Worm (Caenorhabditis elegans) whole organism, mixed stage, embryonic: ENCODE measurements around the gene elt-6.

Experiments
- blmp-1 ChIP-seq: fragments of 150-350 bp; optimal IDR thresholded peaks from 2 replicates; lab custom pipeline; 2014; ENCODE audit warnings: missing biosample characterization, missing genetic modification characterization
- elt-3 ChIP-seq: fragments of 150-350 bp; optimal IDR thresholded peaks from 2 replicates; lab custom pipeline; 2014; ENCODE audit warnings: missing biosample characterization, missing genetic modification characterization
- hlh-1 ChIP-seq: fragments of 150-350 bp; optimal IDR thresholded peaks from 2 replicates; lab custom pipeline; 2014; ENCODE audit warnings: missing biosample characterization, missing genetic modification reagents, missing genetic modification characterization
- lin-13 ChIP-seq: fragments of 150-350 bp; optimal IDR thresholded peaks from 2 replicates; lab custom pipeline; 2014; ENCODE audit warnings: missing biosample characterization, missing genetic modification characterization
- mep-1 ChIP-seq: fragments of 150-350 bp; optimal IDR thresholded peaks from 2 replicates; lab custom pipeline; 2017; ENCODE audit warnings: missing biosample characterization, missing genetic modification reagents, missing genetic modification characterization, inconsistent platforms
- nhr-237 ChIP-seq: fragments of 150-350 bp; optimal IDR thresholded peaks from 2 replicates; lab custom pipeline; 2014; ENCODE audit warnings: missing biosample characterization, missing genetic modification characterization
- pha-4 ChIP-seq: fragments of 150-350 bp; optimal IDR thresholded peaks from 2 replicates; lab custom pipeline; 2018; ENCODE audit warnings: missing biosample characterization, missing genetic modification reagents, missing genetic modification characterization
- sptf-1 ChIP-seq: sonication (generic microtip); optimal IDR thresholded peaks from 2 replicates; lab custom pipeline; 2017; ENCODE audit warnings: mild to moderate bottlenecking, missing genetic modification characterization, moderate library complexity, missing compliant biosample characterization
- ztf-11 ChIP-seq: fragments of 150-350 bp; optimal IDR thresholded peaks from 2 replicates; lab custom pipeline; 2014; ENCODE audit warnings: missing biosample characterization, missing genetic modification characterization

ce11 chrIV:1915549-1915948, 2.2 kb upstream of the elt-6 start:
- no peak for TF ChIP-seq ztf-11 (tag; lab: Kevin White, UChicago)
- TF ChIP-seq pha-4 (tag; lab: Kevin White, UChicago) = no peak
- TF ChIP-seq lin-13 (tag; lab: Kevin White, UChicago) = no peak
- TF ChIP-seq hlh-1 (tag; lab: Kevin White, UChicago) = no peak
- TF ChIP-seq sptf-1 (tag; lab: Kevin White, UChicago) = no peak
- TF ChIP-seq blmp-1 (tag; lab: Kevin White, UChicago) = no peak
- no peak for TF ChIP-seq nhr-237 (tag; lab: Kevin White, UChicago)
- TF ChIP-seq mep-1 = no peak
- TF ChIP-seq elt-3 (tag; lab: Kevin White, UChicago) = no peak
